Fruit fly (Drosophila melanogaster) whole organism, embryonic: ENCODE results near the gene CG10508.

Experiments
- B-H2 ChIP-seq: fragments of 200-800 bp; sonication (Bioruptor generic); optimal IDR thresholded peaks from 2 replicates; lab custom pipeline; 2018; ENCODE audit warnings: missing biosample characterization, mild to moderate bottlenecking, missing genetic modification characterization
- BtbVII ChIP-seq: fragments of 200-800 bp; sonication (Bioruptor generic); optimal IDR thresholded peaks from 3 replicates; lab custom pipeline; 2017; ENCODE audit warnings: missing biosample characterization, mild to moderate bottlenecking, missing genetic modification characterization
- CG10431 ChIP-seq: fragments of 200-800 bp; sonication (Bioruptor generic); optimal IDR thresholded peaks from 3 replicates; lab custom pipeline; 2018; ENCODE audit warnings: missing biosample characterization, mild to moderate bottlenecking, missing genetic modification characterization
- CG10543 ChIP-seq: fragments of 200-800 bp; sonication (Bioruptor generic); optimal IDR thresholded peaks from 3 replicates; lab custom pipeline; 2017; ENCODE audit warnings: missing biosample characterization, mild to moderate bottlenecking, missing genetic modification characterization, moderate library complexity
- CG11456 ChIP-seq: fragments of 200-800 bp; sonication (Bioruptor generic); IDR thresholded peaks from 3 replicates; pipeline ENCODE4 v1.3.6; 2022; ENCODE audit warnings: missing biosample characterization, missing genetic modification characterization
- CG11504 ChIP-seq: fragments of 200-800 bp; sonication (Bioruptor generic); optimal IDR thresholded peaks from 3 replicates; lab custom pipeline; 2019; ENCODE audit warnings: missing biosample characterization, mild to moderate bottlenecking, missing genetic modification characterization, moderate library complexity
- CG11696 ChIP-seq: fragments of 200-800 bp; sonication (Bioruptor generic); IDR thresholded peaks from 2 replicates; pipeline ENCODE4 v1.3.6; 2022; ENCODE audit warnings: missing biosample characterization, missing genetic modification characterization
- CG12155 ChIP-seq: fragments of 200-800 bp; sonication (Bioruptor generic); optimal IDR thresholded peaks from 3 replicates; lab custom pipeline; 2016; ENCODE audit warnings: missing biosample characterization, missing genetic modification characterization
- CG1529 ChIP-seq: fragments of 200-800 bp; sonication (Bioruptor generic); optimal IDR thresholded peaks from 3 replicates; lab custom pipeline; 2018; ENCODE audit warnings: missing biosample characterization, missing genetic modification characterization
- CG15479 ChIP-seq: fragments of 200-800 bp; sonication (Bioruptor generic); optimal IDR thresholded peaks from 3 replicates; lab custom pipeline; 2019; ENCODE audit warnings: missing biosample characterization, mild to moderate bottlenecking, missing genetic modification characterization, moderate library complexity
- CG1603 ChIP-seq: fragments of 200-800 bp; sonication (Bioruptor generic); optimal IDR thresholded peaks from 2 replicates; lab custom pipeline; 2019; ENCODE audit warnings: missing biosample characterization, mild to moderate bottlenecking, missing genetic modification characterization, moderate library complexity
- CG30431 ChIP-seq: fragments of 200-800 bp; sonication (Bioruptor generic); optimal IDR thresholded peaks from 2 replicates; lab custom pipeline; 2017; ENCODE audit warnings: missing biosample characterization, missing genetic modification characterization
- CG3163 ChIP-seq: fragments of 200-800 bp; sonication (Bioruptor generic); optimal IDR thresholded peaks from 3 replicates; lab custom pipeline; 2016; ENCODE audit warnings: missing biosample characterization, missing genetic modification characterization
- CG34376 ChIP-seq: fragments of 200-800 bp; sonication (Bioruptor generic); optimal IDR thresholded peaks from 2 replicates; lab custom pipeline; 2018; ENCODE audit warnings: missing biosample characterization, mild to moderate bottlenecking, missing genetic modification characterization
- CG34422 ChIP-seq: fragments of 200-800 bp; sonication (Bioruptor generic); IDR thresholded peaks from 3 replicates; pipeline ENCODE4 v1.3.6; 2022; ENCODE audit warnings: missing biosample characterization, missing genetic modification characterization
- CG4328 ChIP-seq: fragments of 200-800 bp; sonication (Bioruptor generic); optimal IDR thresholded peaks from 3 replicates; lab custom pipeline; 2017; ENCODE audit warnings: missing biosample characterization, missing genetic modification reagents, missing genetic modification characterization
- CG4617 ChIP-seq: fragments of 200-800 bp; sonication (Bioruptor generic); optimal IDR thresholded peaks from 3 replicates; lab custom pipeline; 2016; ENCODE audit warnings: missing biosample characterization, missing genetic modification characterization, borderline replicate concordance
- CG4854 ChIP-seq: fragments of 200-800 bp; sonication (Bioruptor generic); optimal IDR thresholded peaks from 2 replicates; lab custom pipeline; 2016; ENCODE audit warnings: missing biosample characterization, missing genetic modification characterization, inconsistent platforms
- CG6254 ChIP-seq: fragments of 200-800 bp; sonication (Bioruptor generic); optimal IDR thresholded peaks from 3 replicates; lab custom pipeline; 2017; ENCODE audit warnings: mild to moderate bottlenecking, missing biosample characterization, missing genetic modification reagents, missing genetic modification characterization
- CG6654 ChIP-seq: fragments of 200-800 bp; sonication (Bioruptor generic); optimal IDR thresholded peaks from 2 replicates; lab custom pipeline; 2017; ENCODE audit warnings: missing biosample characterization, mild to moderate bottlenecking, missing genetic modification characterization
- CG7745 ChIP-seq: fragments of 200-800 bp; sonication (Bioruptor generic); optimal IDR thresholded peaks from 2 replicates; lab custom pipeline; 2018; ENCODE audit warnings: missing biosample characterization, mild to moderate bottlenecking, missing genetic modification characterization, moderate library complexity
- CG9876 ChIP-seq: fragments of 200-800 bp; sonication (Bioruptor generic); optimal IDR thresholded peaks from 2 replicates; lab custom pipeline; 2016; ENCODE audit warnings: missing biosample characterization, missing genetic modification characterization
- CHES-1-like ChIP-seq: fragments of 200-800 bp; sonication (Bioruptor generic); optimal IDR thresholded peaks from 2 replicates; lab custom pipeline; 2016; ENCODE audit warnings: missing biosample characterization, missing genetic modification characterization
- CoRest ChIP-seq: fragments of 200-800 bp; sonication (Bioruptor generic); optimal IDR thresholded peaks from 3 replicates; lab custom pipeline; 2018; ENCODE audit warnings: missing biosample characterization, mild to moderate bottlenecking, missing genetic modification characterization, moderate library complexity
- Dbx ChIP-seq: fragments of 200-800 bp; sonication (Bioruptor generic); IDR thresholded peaks from 3 replicates; pipeline ENCODE4 v1.3.6; 2022; ENCODE audit warnings: missing biosample characterization, missing genetic modification characterization
- E2f2 ChIP-seq: fragments of 200-800 bp; sonication (Bioruptor generic); IDR thresholded peaks from 2 replicates; pipeline ENCODE4 v1.3.6; 2022; ENCODE audit warnings: missing biosample characterization, missing genetic modification characterization
- ERR ChIP-seq: fragments of 200-800 bp; sonication (Bioruptor generic); optimal IDR thresholded peaks from 2 replicates; lab custom pipeline; 2016; ENCODE audit warnings: missing biosample characterization, missing genetic modification characterization
- Hey ChIP-seq: fragments of 200-800 bp; sonication (Bioruptor generic); optimal IDR thresholded peaks from 3 replicates; lab custom pipeline; 2018; ENCODE audit warnings: missing biosample characterization, mild to moderate bottlenecking, missing genetic modification characterization
- Hmr ChIP-seq: fragments of 200-800 bp; sonication (Bioruptor generic); optimal IDR thresholded peaks from 3 replicates; lab custom pipeline; 2017; ENCODE audit warnings: mild to moderate bottlenecking, missing biosample characterization, missing genetic modification reagents, missing genetic modification characterization
- Mad ChIP-seq: fragments of 200-800 bp; sonication (Bioruptor generic); optimal IDR thresholded peaks from 2 replicates; lab custom pipeline; 2016; ENCODE audit warnings: missing biosample characterization, missing genetic modification characterization
- Max ChIP-seq: fragments of 200-800 bp; sonication (Bioruptor generic); optimal IDR thresholded peaks from 2 replicates; lab custom pipeline; 2016; ENCODE audit warnings: missing biosample characterization, mild to moderate bottlenecking, missing genetic modification characterization
- Nf-YC ChIP-seq: fragments of 200-800 bp; optimal IDR thresholded peaks from 3 replicates; lab custom pipeline; 2019; ENCODE audit warnings: missing biosample characterization, mild to moderate bottlenecking, missing genetic modification characterization, moderate library complexity
- PHDP ChIP-seq: fragments of 200-800 bp; sonication (Bioruptor generic); optimal IDR thresholded peaks from 3 replicates; lab custom pipeline; 2018; ENCODE audit warnings: missing biosample characterization, mild to moderate bottlenecking, missing genetic modification characterization, moderate library complexity
- Rfx ChIP-seq: fragments of 200-800 bp; sonication (Bioruptor generic); IDR thresholded peaks from 2 replicates; pipeline ENCODE4 v1.3.6; 2022; ENCODE audit warnings: missing biosample characterization, missing genetic modification characterization
- Rx ChIP-seq: fragments of 200-800 bp; sonication (Bioruptor generic); IDR thresholded peaks from 2 replicates; pipeline ENCODE4 v1.3.6; 2022; ENCODE audit warnings: missing biosample characterization, missing genetic modification characterization
- Sry-β ChIP-seq: fragments of 200-800 bp; sonication (Bioruptor generic); optimal IDR thresholded peaks from 2 replicates; lab custom pipeline; 2018; ENCODE audit warnings: missing biosample characterization, mild to moderate bottlenecking, missing genetic modification characterization, moderate library complexity
- TFAM ChIP-seq: fragments of 200-800 bp; sonication (Bioruptor generic); optimal IDR thresholded peaks from 2 replicates; lab custom pipeline; 2017; ENCODE audit warnings: missing biosample characterization, missing genetic modification characterization, inconsistent platforms
- Vsx1 ChIP-seq: fragments of 200-800 bp; sonication (Bioruptor generic); optimal IDR thresholded peaks from 2 replicates; lab custom pipeline; 2017; ENCODE audit warnings: missing biosample characterization, mild to moderate bottlenecking, missing genetic modification characterization, missing genetic modification reagents
- chinmo ChIP-seq: fragments of 200-800 bp; sonication (Bioruptor generic); IDR thresholded peaks from 4 replicates; pipeline ENCODE4 v1.3.6; 2022; ENCODE audit warnings: missing biosample characterization, missing genetic modification characterization; ENCODE audit not compliant: partially characterized antibody
- gro ChIP-seq: fragments of 200-800 bp; sonication (Bioruptor generic); optimal IDR thresholded peaks from 2 replicates; lab custom pipeline; 2016; ENCODE audit warnings: missing biosample characterization, missing genetic modification characterization
- insv ChIP-seq, 2 experiments: fragments of 200-800 bp; sonication (Bioruptor generic); optimal IDR thresholded peaks; 3 replicates each; lab custom pipeline; 2016 to 2018; ENCODE audit warnings: missing biosample characterization in 2 of 2, missing genetic modification characterization in 2 of 2
- pan ChIP-seq, 4 experiments: fragments of >200 bp in 3 of 4; fragments of 200-800 bp in 1 of 4; sonication (Bioruptor generic) in 1 of 4; optimal IDR thresholded peaks in 3 of 4; IDR thresholded peaks in 1 of 4; 2 replicates each; pipeline versions ENCODE4 v1.3.6 to Lab custom; 2017 to 2022; ENCODE audit warnings: missing biosample characterization in 2 of 4, missing genetic modification characterization in 2 of 4, mixed read lengths in 1 of 4
- pfk ChIP-seq: fragments of 200-800 bp; sonication (Bioruptor generic); optimal IDR thresholded peaks from 2 replicates; lab custom pipeline; 2018; ENCODE audit warnings: missing biosample characterization, mild to moderate bottlenecking, missing genetic modification characterization, moderate library complexity
- sima ChIP-seq: fragments of 200-800 bp; sonication (Bioruptor generic); optimal IDR thresholded peaks from 2 replicates; lab custom pipeline; 2016; ENCODE audit warnings: missing biosample characterization, missing genetic modification characterization
- stc ChIP-seq: fragments of 200-800 bp; sonication (Bioruptor generic); IDR thresholded peaks from 2 replicates; pipeline ENCODE4 v1.3.6; 2022; ENCODE audit warnings: missing biosample characterization, missing genetic modification characterization
- vnd ChIP-seq: fragments of 200-800 bp; sonication (Bioruptor generic); IDR thresholded peaks from 3 replicates; pipeline ENCODE4 v1.3.6; 2022; ENCODE audit warnings: missing biosample characterization, missing genetic modification characterization; ENCODE audit not compliant: partially characterized antibody

The CG10508 gene

DNA sequence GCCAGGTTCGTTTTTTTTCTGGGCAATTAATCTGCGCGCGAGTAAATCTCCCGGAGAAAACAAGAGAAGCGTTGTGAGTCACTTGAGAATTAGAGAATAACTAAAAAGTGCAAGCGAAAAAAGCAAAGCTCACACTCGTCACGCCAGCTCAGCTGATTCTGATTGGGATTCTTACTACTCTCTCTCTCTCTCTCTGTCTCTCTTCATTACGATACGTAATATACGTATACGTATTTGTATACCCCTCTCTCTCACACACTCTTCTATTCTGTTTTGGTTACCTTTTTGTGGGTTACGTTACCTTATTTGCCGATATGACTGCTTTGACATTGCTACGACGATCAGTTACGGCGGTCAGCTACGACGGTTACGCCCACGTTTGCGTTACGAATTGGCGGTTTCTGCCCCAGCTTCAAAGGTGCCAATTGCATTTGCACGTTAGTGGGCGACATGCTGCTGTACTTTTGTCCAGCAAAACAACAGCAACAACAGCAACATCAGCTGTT, 7.2 kb upstream of the CG10508 start, which contains the start of the genes Targ1, CG10512 and Targ2 (continued):
- no peak for TF ChIP-seq CG9876 (GFP tag; lab: Kevin White, UChicago)
- TF ChIP-seq Hmr (GFP tag; lab: Kevin White, UChicago), result peak; percentile 4
- TF ChIP-seq CG12155 (GFP tag; lab: Kevin White, UChicago), result no peak
- TF ChIP-seq chinmo (GFP tag; lab: Robert Waterston, UW), result peak; percentile 72; the same call in 1 of the 4 replicates
- TF ChIP-seq CG6654 (GFP tag; lab: Kevin White, UChicago), result no peak
- TF ChIP-seq CG34376 (GFP tag; lab: Kevin White, UChicago), result peak; percentile 51
- peak in 1 of 2 experiments; percentile 66 for TF ChIP-seq insv (GFP tag; optimal IDR thresholded peaks at IDR 0.05; lab: Kevin White, UChicago)
- TF ChIP-seq pan (optimal IDR thresholded peaks at IDR 0.05; lab: Kevin White, UChicago), result no peak
- TF ChIP-seq pan (GFP tag; optimal IDR thresholded peaks at IDR 0.05 in 1 of 2, IDR thresholded peaks at IDR 0.05 in 1 of 2), result no peak

DNA sequence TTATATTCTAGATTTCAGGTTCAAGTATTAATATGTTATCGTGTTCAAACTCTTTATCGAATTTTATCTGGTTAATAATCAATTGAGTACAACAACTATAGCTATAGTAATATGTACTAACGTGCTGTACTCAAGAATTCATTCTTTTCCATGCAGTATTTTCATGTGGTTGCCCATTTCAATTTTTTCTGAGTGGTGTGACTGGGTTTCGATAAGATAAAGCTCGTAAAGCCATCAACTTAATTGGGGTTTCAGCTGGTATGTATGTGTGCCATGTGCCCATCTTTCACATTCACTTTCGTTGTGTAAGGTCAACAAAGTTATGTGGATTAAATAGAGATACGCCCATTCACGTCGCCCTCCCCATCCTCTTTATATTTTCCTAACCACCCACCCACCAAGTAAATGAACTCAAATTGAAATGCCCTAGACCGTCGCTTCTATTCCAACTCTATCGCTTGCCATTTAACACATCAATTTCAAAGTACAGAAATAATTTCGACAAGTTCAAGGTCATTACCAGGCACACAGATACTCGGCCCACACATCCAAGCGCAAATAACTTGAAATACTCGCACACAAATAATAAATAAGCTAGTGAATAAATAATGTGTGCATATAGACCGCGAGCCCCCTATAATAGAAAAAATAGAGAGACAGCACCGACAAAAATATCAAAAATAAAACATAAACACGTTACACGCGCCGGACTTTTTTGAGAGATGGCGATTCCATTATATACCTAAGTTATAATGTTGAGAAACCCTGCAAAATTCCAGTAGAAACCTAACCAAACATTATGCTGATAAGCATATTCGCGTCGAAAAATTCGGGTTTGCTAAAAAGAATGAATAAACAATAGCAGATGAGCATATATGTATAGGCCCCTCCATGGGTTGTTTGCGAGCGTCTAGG, 5.2 kb upstream of the CG10508 start:
- TF ChIP-seq Mad (GFP tag; lab: Kevin White, UChicago) (no peak), CG10431 (no peak), CG4854 (GFP tag; lab: Kevin White, UChicago) (no peak), Vsx1 (GFP tag; lab: Kevin White, UChicago) (no peak), CG11696 (no peak), PHDP (tag; lab: Kevin White, UChicago) (peak; percentile 0), E2f2 (GFP tag; lab: Robert Waterston, UW) (no peak), CG3163 (no peak), ERR (GFP tag; lab: Kevin White, UChicago) (peak; percentile 39), CG4617 (GFP tag; lab: Kevin White, UChicago) (no peak), Dbx (GFP tag; lab: Robert Waterston, UW) (peak; percentile 6; the same call in 1 of the 3 replicates), Rfx (GFP tag; lab: Robert Waterston, UW) (peak; percentile 32; the same call in 1 of the 2 replicates), CG34422 (GFP tag; lab: Robert Waterston, UW) (no peak), Max (GFP tag; lab: Kevin White, UChicago) (no peak), CG1529 (no peak), CG15479 (GFP tag; lab: Kevin White, UChicago) (no peak), CG7745 (no peak), pfk (no peak), CG6254 (GFP tag; lab: Kevin White, UChicago) (no peak), Hey (tag; lab: Kevin White, UChicago) (no peak), CHES-1-like (no peak), Sry-β (GFP tag; lab: Kevin White, UChicago) (no peak), BtbVII (GFP tag; lab: Kevin White, UChicago) (peak; percentile 44), CG11456 (GFP tag; lab: Robert Waterston, UW) (no peak), gro (GFP tag; lab: Kevin White, UChicago) (peak; percentile 68), CG1603 (tag; lab: Kevin White, UChicago) (no peak), CG4328 (peak; percentile 26), CG30431 (no peak), Nf-YC (no peak), CG10543 (GFP tag; lab: Kevin White, UChicago) (peak; percentile 84), CG11504 (tag; lab: Kevin White, UChicago) (no peak), B-H2 (peak; percentile 11), CoRest (peak; percentile 5), sima (GFP tag; lab: Kevin White, UChicago) (no peak), TFAM (GFP tag; lab: Kevin White, UChicago) (no peak), stc (GFP tag; lab: Robert Waterston, UW) (no peak), Rx (GFP tag; lab: Robert Waterston, UW) (no peak), vnd (GFP tag; lab: Robert Waterston, UW) (no peak)
